Fruit fly (Drosophila melanogaster) whole organism, prepupa: ENCODE measurements around the gene NFAT.

Experiments used
- Blimp-1 ChIP-seq: fragments of 200-800 bp; sonication (Bioruptor generic); optimal IDR thresholded peaks from 3 replicates; lab custom pipeline; 2017; ENCODE audit warnings: missing biosample characterization, missing genetic modification characterization, mild to moderate bottlenecking, moderate library complexity, missing genetic modification reagents
- CG15336 ChIP-seq: fragments of 200-800 bp; sonication (Bioruptor generic); IDR thresholded peaks from 2 replicates; pipeline ENCODE4 v1.3.6; 2022; ENCODE audit warnings: missing biosample characterization, missing genetic modification characterization
- CG16779 ChIP-seq: fragments of 200-800 bp; sonication (Bioruptor generic); optimal IDR thresholded peaks from 3 replicates; lab custom pipeline; 2017; ENCODE audit warnings: missing biosample characterization, mild to moderate bottlenecking, missing genetic modification characterization
- CG32006 ChIP-seq: fragments of 200-800 bp; sonication (Bioruptor generic); optimal IDR thresholded peaks from 3 replicates; lab custom pipeline; 2017; ENCODE audit warnings: missing biosample characterization, mild to moderate bottlenecking, missing genetic modification characterization
- CG6163 ChIP-seq: fragments of 200-800 bp; sonication (Bioruptor generic); IDR thresholded peaks from 3 replicates; pipeline ENCODE4 v1.3.6; 2022; ENCODE audit warnings: missing biosample characterization, missing genetic modification characterization
- CG6854 ChIP-seq: fragments of 200-800 bp; sonication (Bioruptor generic); optimal IDR thresholded peaks from 2 replicates; lab custom pipeline; 2017; ENCODE audit warnings: missing biosample characterization, mild to moderate bottlenecking, missing genetic modification characterization
- Eip78C ChIP-seq: fragments of 200-800 bp; sonication (Bioruptor generic); peaks from one replicate; lab custom pipeline; 2016; ENCODE audit warnings: missing biosample characterization, missing genetic modification characterization
- Ets96B ChIP-seq: fragments of 200-800 bp; optimal IDR thresholded peaks from 2 replicates; lab custom pipeline; 2019; ENCODE audit warnings: missing biosample characterization, mild to moderate bottlenecking, missing genetic modification characterization, moderate library complexity
- Lpt ChIP-seq: fragments of 200-800 bp; sonication (Bioruptor generic); optimal IDR thresholded peaks from 3 replicates; lab custom pipeline; 2016; ENCODE audit warnings: missing biosample characterization, missing genetic modification characterization
- OdsH ChIP-seq: fragments of 200-800 bp; sonication (Bioruptor generic); optimal IDR thresholded peaks from 3 replicates; lab custom pipeline; 2016; ENCODE audit warnings: missing biosample characterization, missing genetic modification characterization
- Smox ChIP-seq: fragments of 200-800 bp; sonication (Bioruptor generic); optimal IDR thresholded peaks from 3 replicates; lab custom pipeline; 2016; ENCODE audit warnings: missing biosample characterization, missing genetic modification characterization
- vri ChIP-seq: fragments of 200-800 bp; sonication (Bioruptor generic); optimal IDR thresholded peaks from 3 replicates; lab custom pipeline; 2016; ENCODE audit warnings: missing biosample characterization, mild to moderate bottlenecking, missing genetic modification characterization

DNA sequence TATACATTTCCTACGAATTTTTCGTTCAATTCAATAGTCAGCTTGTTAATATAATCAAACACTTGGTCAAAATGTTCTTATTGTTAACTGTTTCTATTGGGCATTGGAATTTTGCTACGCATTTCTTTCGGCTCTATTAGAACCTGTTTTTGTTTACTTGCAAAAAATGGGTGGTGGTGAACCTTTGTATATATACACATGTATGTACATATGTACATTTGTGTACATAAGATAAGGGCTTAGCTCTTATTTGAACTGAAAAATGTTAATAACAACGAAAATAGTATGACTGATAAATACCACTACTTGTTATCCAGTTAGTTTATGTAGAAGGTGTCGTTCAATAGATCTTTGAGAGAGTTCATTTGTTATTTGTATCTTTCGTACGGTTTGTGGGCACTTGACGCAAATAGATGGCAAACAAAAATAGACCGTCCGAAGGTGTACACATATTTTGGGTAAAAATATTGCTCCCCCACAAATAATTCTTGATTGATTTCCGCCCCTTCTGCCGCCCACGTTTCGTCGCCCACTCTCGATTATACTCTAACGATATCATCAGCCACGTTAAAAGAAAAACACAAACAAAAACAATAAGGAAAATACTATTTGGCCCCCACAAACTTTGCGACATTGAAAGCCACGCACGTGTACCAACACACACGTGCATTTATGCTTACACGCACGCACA is 1.5 kb downstream of the NFAT start:
- no peak for TF ChIP-seq vri (GFP tag; lab: Kevin White, UChicago)
- no peak for TF ChIP-seq OdsH (GFP tag; lab: Kevin White, UChicago)
- no peak for TF ChIP-seq Blimp-1
- TF ChIP-seq Lpt (GFP tag; lab: Kevin White, UChicago) = no peak
- no peak for TF ChIP-seq Ets96B (tag; lab: Kevin White, UChicago)
- no peak for TF ChIP-seq CG15336 (GFP tag; lab: Robert Waterston, UW)
- no peak for TF ChIP-seq CG16779 (tag; lab: Kevin White, UChicago)
- TF ChIP-seq Smox (GFP tag; lab: Kevin White, UChicago) = no peak
- TF ChIP-seq CG6854 (GFP tag; lab: Kevin White, UChicago) = no peak
- TF ChIP-seq Eip78C (GFP tag; lab: Kevin White, UChicago) = no peak
- no peak for TF ChIP-seq CG6163 (GFP tag; lab: Robert Waterston, UW)
- no peak for TF ChIP-seq CG32006 (GFP tag; lab: Kevin White, UChicago)
